Worm (Caenorhabditis elegans) whole organism, L4/young adult: ENCODE results near the gene hda-5.

Source experiments
- W03F9.2 ChIP-seq: fragments of 150-350 bp; optimal IDR thresholded peaks from 2 replicates; lab custom pipeline; 2014; ENCODE audit warnings: missing biosample characterization, missing genetic modification characterization
- him-1 ChIP-seq: sonication (generic microtip); optimal IDR thresholded peaks from 2 replicates; lab custom pipeline; 2016; ENCODE audit warnings: missing genotype, missing genetic modification reagents, missing genetic modification characterization, missing compliant biosample characterization

DNA sequence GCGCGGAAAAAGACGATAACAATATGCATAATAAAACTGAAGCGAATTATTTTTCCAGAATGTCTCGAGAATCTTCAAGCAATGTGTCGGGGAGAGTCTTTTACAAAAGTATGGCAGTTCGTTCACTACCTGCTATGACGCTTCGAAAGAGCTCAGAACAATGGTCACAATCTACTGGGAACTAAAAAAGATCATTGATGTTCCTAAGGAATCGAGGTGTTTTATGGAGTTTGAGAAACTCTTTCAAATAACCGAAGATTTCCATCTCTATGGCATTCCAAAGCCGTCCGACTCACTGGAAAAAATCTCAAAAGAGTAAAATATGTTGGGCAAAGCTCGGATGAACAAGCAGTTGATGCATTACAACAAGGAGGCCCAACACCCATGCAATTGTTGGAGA is 26.5 kb upstream of the hda-5 start, which contains the start of gene F44E5.15:
- TF ChIP-seq him-1 (tag; lab: Kevin White, UChicago), result no peak
- no peak for TF ChIP-seq W03F9.2
